Worm (Caenorhabditis elegans) whole organism, young adult: ENCODE data around the gene T06D8.10.

ENCODE experiments used
- B0035.1 ChIP-seq: sonication (generic microtip); optimal IDR thresholded peaks from 2 replicates; lab custom pipeline; 2016; ENCODE audit warnings: missing genetic modification characterization, mild to moderate bottlenecking, missing compliant biosample characterization, missing genotype, missing genetic modification reagents
- B0261.1 ChIP-seq: sonication (generic microtip); optimal IDR thresholded peaks from 2 replicates; lab custom pipeline; 2016; ENCODE audit warnings: mild to moderate bottlenecking, missing genetic modification characterization, moderate library complexity, missing compliant biosample characterization
- B0336.3 ChIP-seq: fragments of 200-800 bp; sonication (Bioruptor generic); IDR thresholded peaks from 2 replicates; pipeline ENCODE4 v1.3.6; 2022; ENCODE audit warnings: missing genetic modification characterization, missing compliant biosample characterization
- F23B12.7 ChIP-seq: sonication (generic microtip); optimal IDR thresholded peaks from 2 replicates; lab custom pipeline; 2017; ENCODE audit warnings: missing genetic modification characterization, mild to moderate bottlenecking, missing compliant biosample characterization, antibody characterized with exemption, moderate library complexity; ENCODE audit not compliant: insufficient read depth
- F33H1.4 ChIP-seq: fragments of 200-800 bp; sonication (Bioruptor generic); IDR thresholded peaks from 2 replicates; pipeline ENCODE4 v1.3.6; 2022; ENCODE audit warnings: missing genetic modification reagents, missing genetic modification characterization, missing compliant biosample characterization
- F37B4.10 ChIP-seq: fragments of 200-800 bp; sonication (Bioruptor generic); IDR thresholded peaks from 2 replicates; pipeline ENCODE4 v1.3.6; 2022; ENCODE audit warnings: missing genetic modification characterization, missing compliant biosample characterization
- F39B2.1 ChIP-seq: fragments of 200-800 bp; sonication (Bioruptor generic); IDR thresholded peaks from 2 replicates; pipeline ENCODE4 v1.3.6; 2022; ENCODE audit warnings: missing genetic modification reagents, missing genetic modification characterization, missing compliant biosample characterization
- F52B5.7 ChIP-seq: sonication (generic microtip); optimal IDR thresholded peaks from 2 replicates; lab custom pipeline; 2016; ENCODE audit warnings: mild to moderate bottlenecking, missing genetic modification characterization, missing compliant biosample characterization
- F55B11.4 ChIP-seq: sonication (generic microtip); optimal IDR thresholded peaks from 2 replicates; lab custom pipeline; 2016; ENCODE audit warnings: missing compliant biosample characterization, missing genetic modification characterization, borderline replicate concordance; ENCODE audit not compliant: insufficient read depth
- K12H6.12 ChIP-seq: fragments of 200-800 bp; sonication (Bioruptor generic); optimal IDR thresholded peaks from 2 replicates; lab custom pipeline; 2018; ENCODE audit warnings: mild to moderate bottlenecking, missing genetic modification characterization, missing compliant biosample characterization
- T07F8.4 ChIP-seq: sonication (generic microtip); optimal IDR thresholded peaks from 2 replicates; lab custom pipeline; 2016; ENCODE audit warnings: mild to moderate bottlenecking, missing genetic modification characterization, moderate library complexity, missing compliant biosample characterization
- T26A5.8 ChIP-seq: sonication (generic microtip); optimal IDR thresholded peaks from 2 replicates; lab custom pipeline; 2016; ENCODE audit warnings: missing genetic modification characterization, missing compliant biosample characterization
- Y53G8AR.9 ChIP-seq: fragments of 200-800 bp; sonication (Bioruptor generic); conservative IDR thresholded peaks from 2 replicates; pipeline ENCODE4 v1.3.6; 2022; ENCODE audit warnings: missing genetic modification reagents, missing genetic modification characterization, missing compliant biosample characterization
- ama-1 ChIP-seq, 3 experiments: fragments of 150-350 bp in 1 of 3; sonication (generic microtip) in 2 of 3; optimal IDR thresholded peaks; 2 replicates each; lab custom pipeline; 2014 to 2018; ENCODE audit warnings: missing biosample characterization in 2 of 3, missing genetic modification characterization in 2 of 3, missing genetic modification reagents in 2 of 3
- aptf-2 ChIP-seq: fragments of 200-800 bp; sonication (Bioruptor generic); conservative IDR thresholded peaks from 2 replicates; pipeline ENCODE4 v1.3.6; 2022; ENCODE audit warnings: missing genetic modification reagents, missing genetic modification characterization, missing compliant biosample characterization
- athp-1 ChIP-seq: sonication (generic microtip); optimal IDR thresholded peaks from 2 replicates; lab custom pipeline; 2017; ENCODE audit warnings: mild to moderate bottlenecking, missing genetic modification characterization, missing compliant biosample characterization
- attf-3 ChIP-seq: fragments of 200-800 bp; sonication (Bioruptor generic); conservative IDR thresholded peaks from 2 replicates; pipeline ENCODE4 v1.3.6; 2022; ENCODE audit warnings: missing genetic modification reagents, missing genetic modification characterization, missing compliant biosample characterization
- cebp-2 ChIP-seq: fragments of 200-800 bp; sonication (Bioruptor generic); IDR thresholded peaks from 2 replicates; pipeline ENCODE4 v1.3.6; 2022; ENCODE audit warnings: missing genetic modification characterization, missing compliant biosample characterization
- ceh-91 ChIP-seq: fragments of 200-800 bp; sonication (Bioruptor generic); IDR thresholded peaks from 2 replicates; pipeline ENCODE4 v1.3.6; 2022; ENCODE audit warnings: missing genetic modification reagents, missing genetic modification characterization, missing compliant biosample characterization
- die-1 ChIP-seq: sonication (generic microtip); optimal IDR thresholded peaks from 2 replicates; lab custom pipeline; 2016; ENCODE audit warnings: missing genotype, mild to moderate bottlenecking, missing genetic modification characterization, missing compliant biosample characterization
- dpff-1 ChIP-seq: sonication (generic microtip); optimal IDR thresholded peaks from 2 replicates; lab custom pipeline; 2017; ENCODE audit warnings: mild to moderate bottlenecking, missing genetic modification characterization, missing compliant biosample characterization
- egl-18 ChIP-seq: fragments of 200-800 bp; sonication (Bioruptor generic); IDR thresholded peaks from 2 replicates; pipeline ENCODE4 v1.3.6; 2022; ENCODE audit warnings: missing genetic modification reagents, missing genetic modification characterization, missing compliant biosample characterization
- egrh-3 ChIP-seq: fragments of 200-800 bp; sonication (Bioruptor generic); IDR thresholded peaks from 2 replicates; pipeline ENCODE4 v1.3.6; 2022; ENCODE audit warnings: missing genetic modification reagents, missing genetic modification characterization, missing compliant biosample characterization
- ekl-4 ChIP-seq: fragments of 200-800 bp; sonication (Bioruptor generic); IDR thresholded peaks from 2 replicates; pipeline ENCODE4 v1.3.6; 2022; ENCODE audit warnings: missing genetic modification reagents, missing genetic modification characterization, missing compliant biosample characterization
- him-1 ChIP-seq: sonication (generic microtip); optimal IDR thresholded peaks from 2 replicates; lab custom pipeline; 2016; ENCODE audit warnings: missing genotype, missing genetic modification reagents, missing genetic modification characterization, missing compliant biosample characterization
- hlh-26 ChIP-seq: fragments of 200-800 bp; sonication (Bioruptor generic); conservative IDR thresholded peaks from 2 replicates; pipeline ENCODE4 v1.3.6; 2022; ENCODE audit warnings: missing genetic modification reagents, missing genetic modification characterization, missing compliant biosample characterization
- lin-26 ChIP-seq: fragments of 200-800 bp; sonication (Bioruptor generic); IDR thresholded peaks from 2 replicates; pipeline ENCODE4 v1.3.6; 2022; ENCODE audit warnings: missing genetic modification reagents, missing genetic modification characterization, missing compliant biosample characterization
- lin-35 ChIP-seq, 3 experiments: fragments of 150-350 bp in 2 of 3; sonication (generic microtip) in 1 of 3; optimal IDR thresholded peaks; 2 replicates each; lab custom pipeline; 2014 to 2018; ENCODE audit warnings: missing biosample characterization in 3 of 3, missing genetic modification characterization in 3 of 3, missing genetic modification reagents in 3 of 3
- lin-54 ChIP-seq: fragments of 200-800 bp; sonication (Bioruptor generic); optimal IDR thresholded peaks from 2 replicates; lab custom pipeline; 2018; ENCODE audit warnings: mild to moderate bottlenecking, missing genetic modification characterization, missing compliant biosample characterization
- madf-10 ChIP-seq: sonication (generic microtip); optimal IDR thresholded peaks from 2 replicates; lab custom pipeline; 2016; ENCODE audit warnings: mild to moderate bottlenecking, missing genetic modification characterization, missing compliant biosample characterization
- madf-3 ChIP-seq: fragments of 200-800 bp; sonication (Bioruptor generic); IDR thresholded peaks from 2 replicates; pipeline ENCODE4 v1.3.6; 2022; ENCODE audit warnings: missing genetic modification reagents, missing genetic modification characterization, missing compliant biosample characterization
- mes-4 ChIP-seq: sonication (generic microtip); optimal IDR thresholded peaks from 2 replicates; lab custom pipeline; 2016; ENCODE audit warnings: missing genotype, missing genetic modification characterization, missing compliant biosample characterization
- nfya-2 ChIP-seq: fragments of 200-800 bp; sonication (Bioruptor generic); IDR thresholded peaks from 2 replicates; pipeline ENCODE4 v1.3.6; 2022; ENCODE audit warnings: missing genetic modification reagents, missing genetic modification characterization, missing compliant biosample characterization
- nfyb-1 ChIP-seq: fragments of 200-800 bp; sonication (Bioruptor generic); IDR thresholded peaks from 2 replicates; pipeline ENCODE4 v1.3.6; 2022; ENCODE audit warnings: missing genetic modification reagents, missing genetic modification characterization, missing compliant biosample characterization
- nhr-120 ChIP-seq: fragments of 200-800 bp; sonication (Bioruptor generic); IDR thresholded peaks from 2 replicates; pipeline ENCODE4 v1.3.6; 2022; ENCODE audit warnings: missing genetic modification characterization, missing compliant biosample characterization
- nhr-90 ChIP-seq: sonication (generic microtip); optimal IDR thresholded peaks from 2 replicates; lab custom pipeline; 2016; ENCODE audit warnings: missing genotype, mild to moderate bottlenecking, missing genetic modification characterization, missing compliant biosample characterization
- pha-4 ChIP-seq: fragments of 150-350 bp; sonication (generic microtip); optimal IDR thresholded peaks from 2 replicates; lab custom pipeline; 2014; ENCODE audit warnings: missing biosample characterization, missing genetic modification reagents, missing genetic modification characterization
- rec-8 ChIP-seq, 2 experiments: sonication (generic microtip); optimal IDR thresholded peaks; 2 replicates each; lab custom pipeline; 2016; ENCODE audit warnings: mild to moderate bottlenecking in 2 of 2, missing genetic modification characterization in 2 of 2, missing genetic modification reagents in 2 of 2, missing genotype in 2 of 2, missing biosample characterization in 1 of 2, missing compliant biosample characterization in 1 of 2, moderate library complexity in 1 of 2
- rpc-1 ChIP-seq, 2 experiments: fragments of 150-350 bp in 1 of 2; sonication (generic microtip) in 1 of 2; optimal IDR thresholded peaks; 2 replicates each; lab custom pipeline; 2014 to 2018; ENCODE audit warnings: missing biosample characterization in 1 of 2, missing genetic modification characterization in 1 of 2, missing genetic modification reagents in 1 of 2, missing genotype in 1 of 2
- sea-2 ChIP-seq: fragments of 200-800 bp; sonication (Bioruptor generic); IDR thresholded peaks from 2 replicates; pipeline ENCODE4 v1.3.6; 2022; ENCODE audit warnings: missing genetic modification characterization, missing compliant biosample characterization
- snpc-1.3 ChIP-seq: sonication (generic microtip); optimal IDR thresholded peaks from 2 replicates; lab custom pipeline; 2017; ENCODE audit warnings: missing genetic modification characterization, mild to moderate bottlenecking, missing compliant biosample characterization, antibody characterized with exemption, moderate library complexity, missing genotype, missing genetic modification reagents; ENCODE audit not compliant: insufficient read depth
- sptf-2 ChIP-seq: fragments of 200-800 bp; sonication (Bioruptor generic); optimal IDR thresholded peaks from 2 replicates; lab custom pipeline; 2018; ENCODE audit warnings: mild to moderate bottlenecking, missing genetic modification characterization, missing compliant biosample characterization
- unc-62 ChIP-seq: fragments of 150-350 bp; optimal IDR thresholded peaks from 2 replicates; lab custom pipeline; 2014; ENCODE audit warnings: missing biosample characterization, missing genetic modification reagents, missing genetic modification characterization
- xnd-1 ChIP-seq: sonication (generic microtip); optimal IDR thresholded peaks from 2 replicates; lab custom pipeline; 2016; ENCODE audit warnings: missing genotype, missing genetic modification reagents, missing genetic modification characterization, missing compliant biosample characterization
- ztf-22 ChIP-seq: fragments of 200-800 bp; sonication (Bioruptor generic); optimal IDR thresholded peaks from 2 replicates; lab custom pipeline; 2018; ENCODE audit warnings: mild to moderate bottlenecking, missing genetic modification characterization, moderate library complexity, missing compliant biosample characterization
- ztf-6 ChIP-seq: fragments of 200-800 bp; sonication (Bioruptor generic); IDR thresholded peaks from 2 replicates; pipeline ENCODE4 v1.3.6; 2022; ENCODE audit warnings: missing genetic modification reagents, missing genetic modification characterization, missing compliant biosample characterization

T06D8.10 gene

ce11 chrII:11234751-11235150, 12.6 kb downstream of the T06D8.10 start, which contains the start of gene cox-15:
Gene cox-15 (minus strand): TSS chrII:11234952.
- peak; percentile 4 for TF ChIP-seq xnd-1 (tag; lab: Kevin White, UChicago)
- TF ChIP-seq nfyb-1 (GFP tag; lab: Robert Waterston, UW): 0 out of 2 replicates have a peak, but pooled peaks have one; percentile 35
- TF ChIP-seq dpff-1 (tag; lab: Kevin White, UChicago): no peak
- TF ChIP-seq unc-62: no peak

ce11 chrII:11226379-11226778, 20.9 kb downstream of the T06D8.10 start, which contains the start of gene T06D8.2:
Gene T06D8.2 (plus strand): TSS chrII:11226679.
- no peak for TF ChIP-seq lin-26
- TF ChIP-seq pha-4 (tag; lab: Kevin White, UChicago): no peak
- no peak for TF ChIP-seq hlh-26
- TF ChIP-seq cebp-2: no peak
- no peak for TF ChIP-seq F37B4.10 (GFP tag; lab: Robert Waterston, UW)
- no peak for TF ChIP-seq madf-3 (GFP tag; lab: Robert Waterston, UW)
- no peak for TF ChIP-seq lin-35 (GFP tag; optimal IDR thresholded peaks at IDR 0.05; lab: Kevin White, UChicago)
- TF ChIP-seq T26A5.8: no peak
- no peak for TF ChIP-seq nfya-2
- TF ChIP-seq B0336.3 (GFP tag; lab: Robert Waterston, UW): no peak
- no peak for TF ChIP-seq lin-54
- TF ChIP-seq sea-2: no peak
- TF ChIP-seq egrh-3 (GFP tag; lab: Robert Waterston, UW): no peak
- no peak for TF ChIP-seq sptf-2 (GFP tag; lab: Kevin White, UChicago)
- TF ChIP-seq, all 124 proteins: peak for 0

ce11 chrII:11224045-11224481, 23.3 kb downstream of the T06D8.10 start:
- peak; percentile 49; the same call in 1 of the 2 replicates for TF ChIP-seq ceh-91 (GFP tag; lab: Robert Waterston, UW)
- peak; percentile 24 for TF ChIP-seq athp-1 (tag; lab: Kevin White, UChicago)
- TF ChIP-seq F39B2.1 (GFP tag; lab: Robert Waterston, UW): no peak
- TF ChIP-seq attf-3 (GFP tag; lab: Robert Waterston, UW): peak; percentile 62
- 0 out of 2 replicates have a peak, but pooled peaks have one; percentile 13 for TF ChIP-seq ztf-6
- TF ChIP-seq snpc-1.3 (tag; lab: Kevin White, UChicago): peak; percentile 95
- TF ChIP-seq aptf-2 (GFP tag; lab: Robert Waterston, UW): no peak
- peak; percentile 95 for TF ChIP-seq ama-1 (optimal IDR thresholded peaks at IDR 0.05; lab: Kevin White, UChicago)
- TF ChIP-seq ama-1 (GFP tag; optimal IDR thresholded peaks at IDR 0.05; lab: Kevin White, UChicago): no peak
- TF ChIP-seq B0261.1 (tag; lab: Kevin White, UChicago): peak; percentile 33
- peak; percentile 37 for TF ChIP-seq F52B5.7
- TF ChIP-seq F55B11.4: no peak
- peak; percentile 38 for TF ChIP-seq K12H6.12
- no peak for TF ChIP-seq rpc-1 (optimal IDR thresholded peaks at IDR 0.05; lab: Kevin White, UChicago)
- peak; percentile 24 for TF ChIP-seq rpc-1 (tag; optimal IDR thresholded peaks at IDR 0.05; lab: Kevin White, UChicago)
- no peak for TF ChIP-seq nhr-90 (tag; lab: Kevin White, UChicago)
- peak; percentile 99 for TF ChIP-seq him-1 (tag; lab: Kevin White, UChicago)
- no peak for TF ChIP-seq egl-18 (GFP tag; lab: Robert Waterston, UW)
- peak; percentile 29 for TF ChIP-seq mes-4 (tag; lab: Kevin White, UChicago)
- TF ChIP-seq madf-10 (tag; lab: Kevin White, UChicago): peak; percentile 66
- peak; percentile 30 for TF ChIP-seq B0035.1 (tag; lab: Kevin White, UChicago)
- peak; percentile 74 for TF ChIP-seq F33H1.4
- TF ChIP-seq die-1: peak; percentile 27
- TF ChIP-seq T07F8.4 (tag; lab: Kevin White, UChicago): no peak
- peak; percentile 89 for TF ChIP-seq ekl-4 (GFP tag; lab: Robert Waterston, UW)
- TF ChIP-seq Y53G8AR.9 (GFP tag; lab: Robert Waterston, UW): no peak; the same call in 1 of the 2 replicates
- TF ChIP-seq nhr-120 (GFP tag; lab: Robert Waterston, UW): peak; percentile 81; the same call in 1 of the 2 replicates
- TF ChIP-seq F23B12.7 (tag; lab: Kevin White, UChicago): peak; percentile 80
- TF ChIP-seq rec-8 (tag; optimal IDR thresholded peaks at IDR 0.05; lab: Kevin White, UChicago): peak in 1 of 2 experiments; percentile 38
- TF ChIP-seq ztf-22 (GFP tag; lab: Kevin White, UChicago): no peak
